Fruit fly (Drosophila melanogaster): Measurements from ENCODE around the gene rau.

DNA sequence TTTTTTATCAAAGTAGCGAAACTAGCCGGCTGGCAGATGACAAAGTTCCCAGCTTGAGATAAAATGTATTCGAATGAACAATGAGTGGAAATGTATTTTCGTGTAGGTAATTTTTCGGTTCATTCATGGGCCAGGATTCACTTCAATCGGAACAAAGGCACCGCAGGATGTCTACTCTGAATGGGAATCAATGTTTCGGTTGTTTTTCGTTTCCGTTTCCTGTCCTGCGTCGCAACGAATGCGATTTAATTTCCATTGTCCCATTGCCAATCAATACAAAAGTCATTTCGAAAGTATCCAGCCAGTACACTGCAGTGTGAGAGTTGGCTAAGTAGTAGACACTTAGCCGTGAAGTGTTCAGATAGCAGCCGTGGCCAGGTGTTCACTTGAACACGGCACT is 11.3 kb upstream of the rau start:
- TF ChIP-seq CG8478 (optimal IDR thresholded peaks at IDR 0.05): no peak
- TF ChIP-seq CTCF (optimal IDR thresholded peaks at IDR 0.05): no peak

Measured in S2 (cell line).